Fruit fly (Drosophila melanogaster) whole organism, embryonic: ENCODE measurements around the gene CG18749.

Source experiments
- CG34422 ChIP-seq: fragments of 200-800 bp; sonication (Bioruptor generic); IDR thresholded peaks from 3 replicates; pipeline ENCODE4 v1.3.6; 2022; ENCODE audit warnings: missing biosample characterization, missing genetic modification characterization
- CG9727 ChIP-seq: fragments of 200-800 bp; sonication (Bioruptor generic); optimal IDR thresholded peaks from 3 replicates; lab custom pipeline; 2017; ENCODE audit warnings: missing biosample characterization, mild to moderate bottlenecking, missing genetic modification characterization
- CG9797 ChIP-seq: fragments of 200-800 bp; sonication (Bioruptor generic); optimal IDR thresholded peaks from 3 replicates; lab custom pipeline; 2018; ENCODE audit warnings: missing biosample characterization, mild to moderate bottlenecking, missing genetic modification characterization
- HLHmδ ChIP-seq: fragments of 200-800 bp; sonication (Bioruptor generic); optimal IDR thresholded peaks from 2 replicates; lab custom pipeline; 2018; ENCODE audit warnings: missing biosample characterization, mild to moderate bottlenecking, missing genetic modification characterization, moderate library complexity
- gem ChIP-seq: fragments of 200-800 bp; sonication (Bioruptor generic); optimal IDR thresholded peaks from 2 replicates; lab custom pipeline; 2019; ENCODE audit warnings: missing biosample characterization, mild to moderate bottlenecking, missing genetic modification characterization, moderate library complexity
- usp ChIP-seq: fragments of >200 bp; optimal IDR thresholded peaks from 2 replicates; lab custom pipeline; 2017; ENCODE audit warnings: missing biosample characterization, missing genetic modification characterization

- TF ChIP-seq CG9797 (GFP tag; lab: Kevin White, UChicago) (no peak), usp (GFP tag; lab: Kevin White, UChicago) (no peak), CG9727 (GFP tag; lab: Kevin White, UChicago) (no peak), HLHmδ (GFP tag; lab: Kevin White, UChicago) (no peak), CG34422 (GFP tag; lab: Robert Waterston, UW) (no peak), gem (no peak)
Measured at dm6 chr3R:8248138-8248537, 4.3 kb downstream of the CG18749 start, which contains the start of gene CG15864.
